Worm (Caenorhabditis elegans) whole organism, L3 larva: ENCODE data around the gene dhs-16.

Experiments used
- ama-1 ChIP-seq: fragments of 150-350 bp; optimal IDR thresholded peaks from 2 replicates; lab custom pipeline; 2018
- daf-12 ChIP-seq: fragments of 150-350 bp; optimal IDR thresholded peaks from 2 replicates; lab custom pipeline; 2014; ENCODE audit warnings: missing biosample characterization, missing genetic modification reagents, missing genetic modification characterization
- egl-27 ChIP-seq: sonication (generic microtip); optimal IDR thresholded peaks from 4 replicates; lab custom pipeline; 2017; ENCODE audit warnings: missing biosample characterization, missing genetic modification reagents, missing genetic modification characterization
- fos-1 ChIP-seq: fragments of 150-350 bp; optimal IDR thresholded peaks from 2 replicates; lab custom pipeline; 2014; ENCODE audit warnings: missing biosample characterization, missing genetic modification characterization
- mdl-1 ChIP-seq: fragments of 150-350 bp; optimal IDR thresholded peaks from 2 replicates; lab custom pipeline; 2014; ENCODE audit warnings: missing biosample characterization, missing genetic modification characterization
- nhr-12 ChIP-seq: fragments of 150-350 bp; optimal IDR thresholded peaks from 2 replicates; lab custom pipeline; 2014; ENCODE audit warnings: missing biosample characterization, missing genetic modification characterization
- nhr-28 ChIP-seq: fragments of 150-350 bp; optimal IDR thresholded peaks from 2 replicates; lab custom pipeline; 2014; ENCODE audit warnings: missing biosample characterization, missing genetic modification characterization
- nhr-76 ChIP-seq: fragments of 150-350 bp; sonication (generic microtip); optimal IDR thresholded peaks from 5 replicates; lab custom pipeline; 2014; ENCODE audit warnings: missing biosample characterization, missing genetic modification characterization
- pha-4 ChIP-seq: fragments of 150-350 bp; optimal IDR thresholded peaks from 2 replicates; lab custom pipeline; 2014; ENCODE audit warnings: missing biosample characterization, missing genetic modification reagents, missing genetic modification characterization
- ztf-11 ChIP-seq: fragments of 150-350 bp; optimal IDR thresholded peaks from 2 replicates; lab custom pipeline; 2014; ENCODE audit warnings: missing biosample characterization, missing genetic modification characterization

- no peak for TF ChIP-seq daf-12 (tag; lab: Kevin White, UChicago)
- no peak for TF ChIP-seq ama-1
- no peak for TF ChIP-seq nhr-12 (tag; lab: Kevin White, UChicago)
- no peak for TF ChIP-seq pha-4 (tag; lab: Kevin White, UChicago)
- TF ChIP-seq nhr-76, result no peak
- TF ChIP-seq mdl-1 (tag; lab: Kevin White, UChicago), result no peak
- no peak for TF ChIP-seq nhr-28 (tag; lab: Kevin White, UChicago)
- TF ChIP-seq egl-27 (tag; lab: Kevin White, UChicago), result no peak
- no peak for TF ChIP-seq ztf-11 (tag; lab: Kevin White, UChicago)
- TF ChIP-seq fos-1, result no peak
These were observed 9.8 kb upstream of the dhs-16 start for ce11 chrV:5973713-5974112.
